Fruit fly (Drosophila melanogaster): ENCODE measurements around the gene Trissin.

dm6 chr3R:15447791-15448190, 37.4 kb downstream of the Trissin start:
- no peak for TF ChIP-seq CG10267 (tag; optimal IDR thresholded peaks at IDR 0.05)
- no peak for TF ChIP-seq HLH4C (GFP tag; IDR thresholded peaks at IDR 0.05; ENCODE audit: partially characterized antibody)
- TF ChIP-seq crol (GFP tag; IDR thresholded peaks at IDR 0.05), result no peak
